Worm (Caenorhabditis elegans): ENCODE data around the gene F07G11.1.
A peak's percentile ranks its signal among the peaks of the same experiment; 100 is the strongest.
"Not testable (repeated sequence)": the region's sequence is repeated elsewhere in the genome, so short reads cannot be mapped to it uniquely, and the experiment has no call there.

F07G11.1 gene

DNA sequence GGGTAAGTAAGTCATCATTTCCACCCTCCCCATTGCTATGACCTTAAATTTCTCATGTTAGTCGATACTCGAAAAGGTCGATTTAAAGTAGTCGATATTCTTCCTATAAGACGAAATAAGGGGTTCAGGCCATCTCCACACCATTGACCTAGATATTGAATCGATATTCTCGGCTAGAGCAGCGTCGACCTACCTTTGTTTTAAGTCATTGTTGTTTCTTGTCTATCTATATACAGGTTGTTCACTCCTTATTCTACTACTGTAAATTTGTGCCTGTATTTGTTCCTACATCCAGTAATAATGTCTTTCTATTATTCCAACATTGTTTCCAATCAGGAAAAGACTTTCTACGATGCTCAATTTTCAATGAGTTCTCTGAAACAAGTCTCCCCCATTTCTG, 19.7 kb downstream of the F07G11.1 start, which contains the start of gene F10G2.4:
Gene F10G2.4 (plus strand): TSS at position 301 of the 400 bp plus-strand sequence.
- no peak for TF ChIP-seq unc-62 (GFP tag; optimal IDR thresholded peaks at IDR 0.05)
- TF ChIP-seq nhr-76 (tag; optimal IDR thresholded peaks at IDR 0.05) = no peak
- no peak for TF ChIP-seq mdl-1 (tag; optimal IDR thresholded peaks at IDR 0.05)
- no peak for TF ChIP-seq ceh-82 (tag; optimal IDR thresholded peaks at IDR 0.05)
- no peak for TF ChIP-seq ztf-11 (tag; optimal IDR thresholded peaks at IDR 0.05)

DNA sequence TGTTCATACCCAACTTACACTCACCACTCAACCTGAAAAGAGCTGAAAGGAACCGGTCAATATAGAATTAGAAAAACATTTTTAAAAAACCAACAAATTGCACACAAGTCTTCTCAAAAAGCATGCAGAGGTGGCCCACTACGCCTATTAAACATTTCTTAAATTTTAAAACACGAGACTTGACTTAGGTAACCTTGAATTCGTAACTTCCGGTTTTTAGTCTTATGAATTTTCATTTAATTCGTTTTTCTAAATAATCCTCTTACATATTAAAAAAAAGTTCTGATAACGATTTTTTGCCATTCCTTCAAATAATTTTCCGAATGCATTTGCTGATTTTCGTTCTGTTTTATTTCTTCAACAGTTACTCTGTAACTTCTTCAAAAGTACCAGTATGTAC, 20.9 kb downstream of the F07G11.1 start, which contains the start of gene clec-7:
Gene clec-7 (plus strand): TSS at position 301 of the 400 bp plus-strand sequence.
- TF ChIP-seq unc-39 (tag; optimal IDR thresholded peaks at IDR 0.05) = no peak
- TF ChIP-seq fkh-10 (GFP tag; optimal IDR thresholded peaks at IDR 0.05) = no peak
- peak; percentile 2 for TF ChIP-seq elt-2 (tag; optimal IDR thresholded peaks at IDR 0.05)

DNA sequence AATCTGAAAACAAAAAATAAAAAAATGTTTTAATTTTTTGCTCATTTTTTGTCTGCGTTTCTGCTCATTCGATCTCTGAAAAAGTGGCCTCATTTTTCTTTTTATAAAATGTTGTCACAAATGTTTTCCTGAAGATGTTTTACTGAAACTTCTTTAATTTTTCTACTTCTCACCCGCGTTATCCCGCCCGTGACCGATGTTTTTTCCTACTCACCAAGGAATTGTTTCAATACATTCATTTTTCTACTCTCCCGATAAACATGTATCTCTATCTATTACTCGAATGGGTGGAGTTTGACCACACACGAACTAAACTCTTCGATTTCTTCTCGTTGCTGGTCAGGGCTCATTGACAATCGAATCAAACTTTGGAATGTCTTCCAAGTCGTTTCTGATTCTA, 23.7 kb downstream of the F07G11.1 start, which contains the start of gene F10G2.2:
Gene F10G2.2 (plus strand): TSS at position 301 of the 400 bp plus-strand sequence.
- TF ChIP-seq daf-12 (tag; optimal IDR thresholded peaks at IDR 0.05) (no peak), lsy-12 (tag; optimal IDR thresholded peaks at IDR 0.05) (no peak), nfya-1 (tag; optimal IDR thresholded peaks at IDR 0.05; ENCODE audit: insufficient read depth) (no peak), sea-2 (GFP tag; optimal IDR thresholded peaks at IDR 0.05) (no peak), nhr-76 (tag; optimal IDR thresholded peaks at IDR 0.05) (no peak), R02D3.7 (tag; optimal IDR thresholded peaks at IDR 0.05) (no peak), hmg-11 (tag; optimal IDR thresholded peaks at IDR 0.05) (no peak), egl-5 (tag; optimal IDR thresholded peaks at IDR 0.05) (no peak), lin-15B (tag; optimal IDR thresholded peaks at IDR 0.05) (no peak), pqm-1 (tag; optimal IDR thresholded peaks at IDR 0.05) (no peak), fos-1 (tag; optimal IDR thresholded peaks at IDR 0.05) (no peak), nhr-237 (tag; optimal IDR thresholded peaks at IDR 0.05) (no peak), nhr-43 (tag; optimal IDR thresholded peaks at IDR 0.05; ENCODE audit: poor library complexity, severe bottlenecking) (no peak), mdl-1 (tag; optimal IDR thresholded peaks at IDR 0.05) (no peak), nhr-12 (tag; optimal IDR thresholded peaks at IDR 0.05) (no peak), fkh-2 (tag; optimal IDR thresholded peaks at IDR 0.05) (no peak), jun-1 (tag; optimal IDR thresholded peaks at IDR 0.05) (no peak), tbx-2 (tag; optimal IDR thresholded peaks at IDR 0.05) (no peak), ceh-9 (tag; optimal IDR thresholded peaks at IDR 0.05) (no peak)

DNA sequence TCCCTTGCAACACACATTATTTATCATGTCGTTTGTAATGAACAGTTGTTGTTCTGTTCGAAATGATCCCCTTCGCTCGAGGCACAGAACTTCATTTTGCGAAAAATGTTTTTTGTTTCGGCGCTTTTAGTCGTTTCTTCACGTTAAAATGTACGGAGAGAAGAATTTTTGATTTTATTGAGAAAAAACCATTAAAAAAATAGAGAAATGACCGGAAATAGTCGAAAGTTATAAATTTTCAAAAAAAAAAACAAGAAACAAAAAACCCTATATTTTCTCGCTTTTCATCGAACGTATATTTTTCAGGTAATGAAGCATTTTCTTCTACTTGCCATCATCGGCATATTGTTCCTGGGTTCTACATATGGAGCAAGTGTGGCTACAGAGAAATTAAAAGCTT, 25.1 kb downstream of the F07G11.1 start, which contains the start of gene F10G2.1:
Gene F10G2.1 (plus strand): TSS at position 301 of the 400 bp plus-strand sequence.
- TF ChIP-seq fkh-10 (GFP tag; optimal IDR thresholded peaks at IDR 0.05) (no peak), jun-1 (tag; optimal IDR thresholded peaks at IDR 0.05) (no peak), snpc-4 (tag; optimal IDR thresholded peaks at IDR 0.05) (no peak), nhr-11 (tag; optimal IDR thresholded peaks at IDR 0.05) (no peak), hmg-11 (tag; optimal IDR thresholded peaks at IDR 0.05) (no peak), mdl-1 (tag; optimal IDR thresholded peaks at IDR 0.05) (no peak), nhr-76 (tag; optimal IDR thresholded peaks at IDR 0.05) (no peak), R02D3.7 (tag; optimal IDR thresholded peaks at IDR 0.05) (no peak), pha-4 (tag; optimal IDR thresholded peaks at IDR 0.05) (no peak), ztf-4 (tag; optimal IDR thresholded peaks at IDR 0.05) (no peak), elt-3 (tag; optimal IDR thresholded peaks at IDR 0.05) (no peak), egl-27 (tag; optimal IDR thresholded peaks at IDR 0.05) (no peak), unc-39 (tag; optimal IDR thresholded peaks at IDR 0.05) (no peak), sea-2 (GFP tag; optimal IDR thresholded peaks at IDR 0.05) (no peak), zag-1 (tag; optimal IDR thresholded peaks at IDR 0.05) (no peak), pqm-1 (tag; optimal IDR thresholded peaks at IDR 0.05) (no peak)

DNA sequence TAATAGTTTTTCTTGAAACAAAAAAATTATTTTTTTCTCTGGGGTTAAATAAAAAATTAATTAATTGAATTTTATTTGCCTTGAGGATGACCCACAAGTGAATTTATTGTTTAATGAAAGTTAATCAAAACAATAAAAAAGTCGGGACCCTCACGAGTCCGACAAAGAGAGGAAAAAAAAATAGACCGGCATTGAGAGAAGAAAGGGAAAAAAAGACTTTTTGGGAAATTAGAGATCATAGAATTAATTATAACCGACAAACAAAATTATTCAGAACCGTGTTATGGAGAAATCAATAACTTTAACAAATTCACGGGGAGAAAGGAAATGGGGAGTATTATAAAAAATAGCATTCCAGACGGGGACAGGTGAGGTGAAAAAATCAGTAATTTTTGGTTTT, 30.0 kb downstream of the F07G11.1 start, which contains the start of gene F10G2.7:
Gene F10G2.7 (minus strand): TSS at position 101 of the 400 bp plus-strand sequence.
- TF ChIP-seq fkh-10 (GFP tag; optimal IDR thresholded peaks at IDR 0.05); egl-5 (tag; optimal IDR thresholded peaks at IDR 0.05); ama-1 (optimal IDR thresholded peaks at IDR 0.05): not testable (repeated sequence)
